Worm (Caenorhabditis elegans): ENCODE results near the gene mua-3.

- no peak for TF ChIP-seq flt-1 (GFP tag; IDR thresholded peaks at IDR 0.05)
- TF ChIP-seq T22C8.4 (GFP tag; IDR thresholded peaks at IDR 0.05) = no peak
- no peak for TF ChIP-seq ztf-29 (GFP tag; IDR thresholded peaks at IDR 0.05)
- no peak for TF ChIP-seq tab-1 (GFP tag; IDR thresholded peaks at IDR 0.05)
- no peak for TF ChIP-seq ref-1 (GFP tag; conservative IDR thresholded peaks at IDR 0.05)
- TF ChIP-seq ztf-23 (GFP tag; IDR thresholded peaks at IDR 0.05) = no peak
- TF ChIP-seq cog-1 (tag; optimal IDR thresholded peaks at IDR 0.05) = no peak
- no peak for TF ChIP-seq med-1 (GFP tag; optimal IDR thresholded peaks at IDR 0.05; ENCODE audit: insufficient read depth)
- no peak for TF ChIP-seq klf-2 (GFP tag; conservative IDR thresholded peaks at IDR 0.05)
Measured at ce11 chrIII:10146701-10147100, 13.8 kb upstream of the mua-3 start, which contains the start of gene K08E5.1.

All from whole organism, midembryonic.